Worm (Caenorhabditis elegans): Measurements from ENCODE around the gene D1044.1.

- no peak for TF ChIP-seq egl-27 (tag; optimal IDR thresholded peaks at IDR 0.05)
- no peak for TF ChIP-seq mdl-1 (tag; optimal IDR thresholded peaks at IDR 0.05)
- no peak for TF ChIP-seq nhr-76 (tag; optimal IDR thresholded peaks at IDR 0.05)
Observed at ce11 chrIII:5500732-5501131, 43.4 kb upstream of the D1044.1 start.
